Fruit fly (Drosophila melanogaster) whole organism, embryonic: Measurements from ENCODE around the gene CG43168.

ENCODE experiments used
- Adf1 ChIP-seq: fragments of 200-800 bp; sonication (Bioruptor generic); IDR thresholded peaks from 2 replicates; pipeline ENCODE4 v1.3.6; 2022; ENCODE audit warnings: missing biosample characterization, missing genetic modification characterization
- Atf-2 ChIP-seq: fragments of 200-800 bp; sonication (Bioruptor generic); optimal IDR thresholded peaks from 2 replicates; lab custom pipeline; 2016; ENCODE audit warnings: missing biosample characterization, missing genetic modification characterization
- CG10209 ChIP-seq: fragments of 200-800 bp; sonication (Bioruptor generic); optimal IDR thresholded peaks from 3 replicates; lab custom pipeline; 2017; ENCODE audit warnings: missing biosample characterization, mild to moderate bottlenecking, missing genetic modification characterization, missing genetic modification reagents
- CG10543 ChIP-seq: fragments of 200-800 bp; sonication (Bioruptor generic); optimal IDR thresholded peaks from 3 replicates; lab custom pipeline; 2017; ENCODE audit warnings: missing biosample characterization, mild to moderate bottlenecking, missing genetic modification characterization, moderate library complexity
- CG12299 ChIP-seq: fragments of 200-800 bp; sonication (Bioruptor generic); optimal IDR thresholded peaks from 2 replicates; lab custom pipeline; 2018; ENCODE audit warnings: missing biosample characterization, mild to moderate bottlenecking, missing genetic modification characterization
- CG15479 ChIP-seq: fragments of 200-800 bp; sonication (Bioruptor generic); optimal IDR thresholded peaks from 3 replicates; lab custom pipeline; 2019; ENCODE audit warnings: missing biosample characterization, mild to moderate bottlenecking, missing genetic modification characterization, moderate library complexity
- CG1832 ChIP-seq: fragments of 200-800 bp; sonication (Bioruptor generic); optimal IDR thresholded peaks from 2 replicates; lab custom pipeline; 2017; ENCODE audit warnings: missing biosample characterization, mild to moderate bottlenecking, missing genetic modification characterization, inconsistent platforms
- CG2120 ChIP-seq: fragments of 200-800 bp; sonication (Bioruptor generic); optimal IDR thresholded peaks from 3 replicates; lab custom pipeline; 2016; ENCODE audit warnings: missing biosample characterization, missing genetic modification characterization
- CG2199 ChIP-seq: fragments of 200-800 bp; sonication (Bioruptor generic); IDR thresholded peaks from 3 replicates; pipeline ENCODE4 v1.3.6; 2022; ENCODE audit warnings: missing biosample characterization, missing genetic modification characterization
- CG31388 ChIP-seq: fragments of 200-800 bp; sonication (Bioruptor generic); optimal IDR thresholded peaks from 2 replicates; lab custom pipeline; 2016; ENCODE audit warnings: missing biosample characterization, missing genetic modification characterization
- CG33557 ChIP-seq: fragments of 200-800 bp; sonication (Bioruptor generic); optimal IDR thresholded peaks from 2 replicates; lab custom pipeline; 2019; ENCODE audit warnings: missing biosample characterization, mild to moderate bottlenecking, missing genetic modification characterization, moderate library complexity
- CG34422 ChIP-seq: fragments of 200-800 bp; sonication (Bioruptor generic); IDR thresholded peaks from 3 replicates; pipeline ENCODE4 v1.3.6; 2022; ENCODE audit warnings: missing biosample characterization, missing genetic modification characterization
- CG7745 ChIP-seq: fragments of 200-800 bp; sonication (Bioruptor generic); optimal IDR thresholded peaks from 2 replicates; lab custom pipeline; 2018; ENCODE audit warnings: missing biosample characterization, mild to moderate bottlenecking, missing genetic modification characterization, moderate library complexity
- CG8765 ChIP-seq: fragments of 200-800 bp; sonication (Bioruptor generic); IDR thresholded peaks from 2 replicates; pipeline ENCODE4 v1.3.6; 2022; ENCODE audit warnings: missing biosample characterization, missing genetic modification characterization
- Camta ChIP-seq: fragments of 200-800 bp; sonication (Bioruptor generic); optimal IDR thresholded peaks from 2 replicates; lab custom pipeline; 2016; ENCODE audit warnings: missing biosample characterization, missing genetic modification characterization
- Chrac-16 ChIP-seq: fragments of 200-800 bp; sonication (Bioruptor generic); optimal IDR thresholded peaks from 3 replicates; lab custom pipeline; 2016; ENCODE audit warnings: missing biosample characterization, missing genetic modification characterization
- D19A ChIP-seq: fragments of 200-800 bp; optimal IDR thresholded peaks from 3 replicates; lab custom pipeline; 2019; ENCODE audit warnings: missing biosample characterization, mild to moderate bottlenecking, missing genetic modification characterization, moderate library complexity
- Eip74EF ChIP-seq, 2 experiments: fragments of 200-800 bp in 1 of 2; fragments of >200 bp in 1 of 2; sonication (Bioruptor generic) in 1 of 2; optimal IDR thresholded peaks; 2 replicates each; lab custom pipeline; 2017 to 2019; ENCODE audit warnings: missing biosample characterization in 2 of 2, missing genetic modification characterization in 2 of 2, mild to moderate bottlenecking in 1 of 2, moderate library complexity in 1 of 2
- Ets65A ChIP-seq: fragments of 200-800 bp; sonication (Bioruptor generic); peaks from one replicate; lab custom pipeline; 2016; ENCODE audit warnings: missing biosample characterization, missing genetic modification characterization
- HLHmδ ChIP-seq: fragments of 200-800 bp; sonication (Bioruptor generic); optimal IDR thresholded peaks from 2 replicates; lab custom pipeline; 2018; ENCODE audit warnings: missing biosample characterization, mild to moderate bottlenecking, missing genetic modification characterization, moderate library complexity
- Hmx ChIP-seq: fragments of 200-800 bp; sonication (Bioruptor generic); optimal IDR thresholded peaks from 2 replicates; lab custom pipeline; 2016; ENCODE audit warnings: missing biosample characterization, missing genetic modification characterization
- Med ChIP-seq: fragments of 200-800 bp; sonication (Bioruptor generic); peaks from one replicate; lab custom pipeline; 2016; ENCODE audit warnings: missing biosample characterization, missing genetic modification characterization, mild to moderate bottlenecking, inconsistent platforms, moderate library complexity
- Vsx1 ChIP-seq: fragments of 200-800 bp; sonication (Bioruptor generic); optimal IDR thresholded peaks from 2 replicates; lab custom pipeline; 2017; ENCODE audit warnings: missing biosample characterization, mild to moderate bottlenecking, missing genetic modification characterization, missing genetic modification reagents
- ap ChIP-seq: fragments of 200-800 bp; sonication (Bioruptor generic); IDR thresholded peaks from 2 replicates; pipeline ENCODE4 v1.3.6; 2022; ENCODE audit warnings: missing biosample characterization, missing genetic modification characterization
- cad ChIP-seq: fragments of >200 bp; optimal IDR thresholded peaks from 2 replicates; lab custom pipeline; 2017; ENCODE audit warnings: missing biosample characterization, missing genetic modification characterization
- caup ChIP-seq: fragments of 200-800 bp; sonication (Bioruptor generic); optimal IDR thresholded peaks from 3 replicates; lab custom pipeline; 2017; ENCODE audit warnings: missing biosample characterization, mild to moderate bottlenecking, missing genetic modification characterization, moderate library complexity; ENCODE audit not compliant: severe bottlenecking
- exex ChIP-seq: fragments of 200-800 bp; sonication (Bioruptor generic); optimal IDR thresholded peaks from 4 replicates; lab custom pipeline; 2018; ENCODE audit warnings: missing biosample characterization, mild to moderate bottlenecking, missing genetic modification characterization, moderate library complexity
- gem ChIP-seq: fragments of 200-800 bp; sonication (Bioruptor generic); optimal IDR thresholded peaks from 2 replicates; lab custom pipeline; 2019; ENCODE audit warnings: missing biosample characterization, mild to moderate bottlenecking, missing genetic modification characterization, moderate library complexity
- grau ChIP-seq: fragments of 200-800 bp; optimal IDR thresholded peaks from 3 replicates; lab custom pipeline; 2019; ENCODE audit warnings: missing biosample characterization, mild to moderate bottlenecking, missing genetic modification characterization, moderate library complexity
- grn ChIP-seq: fragments of 200-800 bp; sonication (Bioruptor generic); optimal IDR thresholded peaks from 3 replicates; lab custom pipeline; 2017; ENCODE audit warnings: missing biosample characterization, missing genetic modification characterization
- hb ChIP-seq: fragments of 200-800 bp; sonication (Bioruptor generic); IDR thresholded peaks from 3 replicates; pipeline ENCODE4 v1.3.6; 2022; ENCODE audit warnings: missing biosample characterization, missing genetic modification characterization; ENCODE audit not compliant: partially characterized antibody
- kni ChIP-seq: fragments of 200-800 bp; sonication (Bioruptor generic); optimal IDR thresholded peaks from 3 replicates; lab custom pipeline; 2017; ENCODE audit warnings: mild to moderate bottlenecking, missing biosample characterization, missing genetic modification reagents, missing genetic modification characterization
- mirr ChIP-seq: fragments of 200-800 bp; sonication (Bioruptor generic); optimal IDR thresholded peaks from 3 replicates; lab custom pipeline; 2018; ENCODE audit warnings: missing biosample characterization, mild to moderate bottlenecking, missing genetic modification characterization
- nau ChIP-seq: fragments of 200-800 bp; sonication (Bioruptor generic); optimal IDR thresholded peaks from 3 replicates; lab custom pipeline; 2017; ENCODE audit warnings: missing biosample characterization, mild to moderate bottlenecking, missing genetic modification characterization, missing genetic modification reagents
- oc ChIP-seq: fragments of 200-800 bp; sonication (Bioruptor generic); optimal IDR thresholded peaks from 2 replicates; lab custom pipeline; 2018; ENCODE audit warnings: missing biosample characterization, mild to moderate bottlenecking, missing genetic modification characterization, moderate library complexity
- run ChIP-seq: fragments of 200-800 bp; sonication (Bioruptor generic); optimal IDR thresholded peaks from 3 replicates; lab custom pipeline; 2018; ENCODE audit warnings: missing biosample characterization, mild to moderate bottlenecking, missing genetic modification characterization
- sd ChIP-seq: fragments of 200-800 bp; sonication (Bioruptor generic); optimal IDR thresholded peaks from 3 replicates; lab custom pipeline; 2018; ENCODE audit warnings: missing biosample characterization, mild to moderate bottlenecking, missing genetic modification characterization, moderate library complexity
- sens ChIP-seq: fragments of 200-800 bp; sonication (Bioruptor generic); peaks from one replicate; lab custom pipeline; 2016; ENCODE audit warnings: missing biosample characterization, missing genetic modification characterization
- sens-2 ChIP-seq: fragments of 200-800 bp; sonication (Bioruptor generic); IDR thresholded peaks from 2 replicates; pipeline ENCODE4 v1.3.6; 2022; ENCODE audit warnings: missing biosample characterization, missing genetic modification characterization
- sqz ChIP-seq: fragments of 200-800 bp; sonication (Bioruptor generic); optimal IDR thresholded peaks from 3 replicates; lab custom pipeline; 2018; ENCODE audit warnings: missing biosample characterization, mild to moderate bottlenecking, missing genetic modification characterization
- sr ChIP-seq: fragments of 200-800 bp; sonication (Bioruptor generic); IDR thresholded peaks from 3 replicates; pipeline ENCODE4 v1.3.6; 2022; ENCODE audit warnings: missing biosample characterization, missing genetic modification characterization
- ssp ChIP-seq: fragments of 200-800 bp; sonication (Bioruptor generic); IDR thresholded peaks from 2 replicates; pipeline ENCODE4 v1.3.6; 2022; ENCODE audit warnings: missing biosample characterization, missing genetic modification characterization
- twi ChIP-seq: fragments of 200-800 bp; optimal IDR thresholded peaks from 2 replicates; lab custom pipeline; 2019; ENCODE audit warnings: missing biosample characterization, mild to moderate bottlenecking, missing genetic modification characterization, moderate library complexity
- vvl ChIP-seq: fragments of 200-800 bp; sonication (Bioruptor generic); IDR thresholded peaks from 2 replicates; pipeline ENCODE4 v1.3.6; 2022; ENCODE audit warnings: missing biosample characterization, missing genetic modification characterization
- wdn ChIP-seq: fragments of 200-800 bp; sonication (Bioruptor generic); IDR thresholded peaks from 2 replicates; pipeline ENCODE4 v1.3.6; 2022; ENCODE audit warnings: missing biosample characterization, missing genetic modification characterization
- wor ChIP-seq: fragments of 200-800 bp; sonication (Bioruptor generic); IDR thresholded peaks from 2 replicates; pipeline ENCODE4 v1.3.6; 2022; ENCODE audit warnings: missing biosample characterization, missing genetic modification characterization
- zfh2 ChIP-seq: fragments of 200-800 bp; sonication (Bioruptor generic); optimal IDR thresholded peaks from 2 replicates; lab custom pipeline; 2016; ENCODE audit warnings: missing biosample characterization, missing genetic modification characterization

CG43168 gene

DNA sequence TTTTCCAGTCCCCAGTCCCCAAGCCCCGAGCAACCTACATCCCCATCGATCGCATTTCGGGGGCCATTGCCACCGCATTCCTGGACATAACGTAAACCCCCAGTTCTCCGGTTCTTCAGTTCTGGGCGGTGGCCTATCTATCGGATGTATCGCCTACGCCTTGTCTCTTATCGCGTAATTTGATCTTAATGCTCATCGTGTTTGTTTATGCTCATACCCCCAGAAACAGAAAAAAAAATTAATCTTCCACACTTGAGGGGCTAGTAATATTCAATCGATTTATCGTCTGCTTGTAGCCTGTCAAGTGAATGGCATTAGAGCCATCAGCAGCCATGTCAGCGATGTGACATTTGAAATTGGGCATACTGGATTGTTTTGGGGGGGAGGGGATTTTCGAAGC is 34.1 kb downstream of the CG43168 start:
- TF ChIP-seq run = no peak
- no peak for TF ChIP-seq CG1832 (GFP tag; lab: Kevin White, UChicago)
- TF ChIP-seq exex (tag; lab: Kevin White, UChicago) = peak; percentile 76
- TF ChIP-seq Chrac-16 (GFP tag; lab: Kevin White, UChicago) = no peak
- TF ChIP-seq grau (tag; lab: Kevin White, UChicago) = no peak
- no peak for TF ChIP-seq caup (GFP tag; lab: Kevin White, UChicago)
- no peak for TF ChIP-seq cad (GFP tag; lab: Kevin White, UChicago)
- peak; percentile 75 for TF ChIP-seq CG7745 (tag; lab: Kevin White, UChicago)
- no peak for TF ChIP-seq CG34422 (GFP tag; lab: Robert Waterston, UW)
- peak; percentile 55 for TF ChIP-seq mirr (GFP tag; lab: Kevin White, UChicago)
- peak; percentile 43 for TF ChIP-seq sqz (GFP tag; lab: Kevin White, UChicago)
- peak; percentile 82 for TF ChIP-seq sd (tag; lab: Kevin White, UChicago)
- peak; percentile 41 for TF ChIP-seq Ets65A
- TF ChIP-seq CG2199 (GFP tag; lab: Robert Waterston, UW) = peak; percentile 86; the same call in 2 of the 3 replicates
- peak; percentile 97 for TF ChIP-seq grn (GFP tag; lab: Kevin White, UChicago)
- TF ChIP-seq oc (tag; lab: Kevin White, UChicago) = peak; percentile 67
- TF ChIP-seq Med = peak; percentile 49
- TF ChIP-seq kni (GFP tag; lab: Kevin White, UChicago) = peak; percentile 86
- no peak for TF ChIP-seq sens-2 (GFP tag; lab: Robert Waterston, UW)

DNA sequence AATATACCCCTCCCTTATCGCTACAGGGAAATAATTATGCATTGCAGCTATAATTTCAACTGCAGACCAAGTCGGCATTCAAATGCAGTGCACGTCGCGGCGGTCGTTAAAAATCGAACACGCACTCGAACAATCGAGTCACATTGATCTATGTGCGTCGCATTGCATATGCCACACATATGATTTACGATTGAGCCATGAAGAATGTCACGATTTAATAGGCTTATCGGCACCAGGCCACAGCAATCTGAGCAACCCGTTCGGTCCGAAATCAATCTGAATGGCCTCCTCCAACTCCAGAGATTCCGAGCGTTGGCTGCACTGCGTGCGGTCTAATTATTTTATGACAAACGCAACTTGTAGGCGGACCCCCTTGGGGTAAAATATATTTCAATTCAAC is 34.9 kb downstream of the CG43168 start:
- TF ChIP-seq CG12299 (tag; lab: Kevin White, UChicago) (no peak), D19A (no peak), Atf-2 (GFP tag; lab: Kevin White, UChicago) (no peak), sd (tag; lab: Kevin White, UChicago) (peak; percentile 27), grn (GFP tag; lab: Kevin White, UChicago) (peak; percentile 61), wor (GFP tag; lab: Robert Waterston, UW) (no peak), Camta (GFP tag; lab: Kevin White, UChicago) (no peak), exex (tag; lab: Kevin White, UChicago) (no peak), CG10209 (no peak), CG2199 (GFP tag; lab: Robert Waterston, UW) (peak; percentile 46; the same call in 1 of the 3 replicates), CG10543 (no peak), twi (tag; lab: Kevin White, UChicago) (peak; percentile 56), CG15479 (GFP tag; lab: Kevin White, UChicago) (no peak), CG2120 (GFP tag; lab: Kevin White, UChicago) (no peak), Adf1 (no peak), sr (GFP tag; lab: Robert Waterston, UW) (0 out of 3 replicates have a peak, but pooled peaks have one; percentile 10), oc (tag; lab: Kevin White, UChicago) (peak; percentile 21), kni (GFP tag; lab: Kevin White, UChicago) (peak; percentile 87), Vsx1 (GFP tag; lab: Kevin White, UChicago) (peak; percentile 30), CG8765 (no peak)
- TF ChIP-seq, all 482 proteins: peak for 8

DNA sequence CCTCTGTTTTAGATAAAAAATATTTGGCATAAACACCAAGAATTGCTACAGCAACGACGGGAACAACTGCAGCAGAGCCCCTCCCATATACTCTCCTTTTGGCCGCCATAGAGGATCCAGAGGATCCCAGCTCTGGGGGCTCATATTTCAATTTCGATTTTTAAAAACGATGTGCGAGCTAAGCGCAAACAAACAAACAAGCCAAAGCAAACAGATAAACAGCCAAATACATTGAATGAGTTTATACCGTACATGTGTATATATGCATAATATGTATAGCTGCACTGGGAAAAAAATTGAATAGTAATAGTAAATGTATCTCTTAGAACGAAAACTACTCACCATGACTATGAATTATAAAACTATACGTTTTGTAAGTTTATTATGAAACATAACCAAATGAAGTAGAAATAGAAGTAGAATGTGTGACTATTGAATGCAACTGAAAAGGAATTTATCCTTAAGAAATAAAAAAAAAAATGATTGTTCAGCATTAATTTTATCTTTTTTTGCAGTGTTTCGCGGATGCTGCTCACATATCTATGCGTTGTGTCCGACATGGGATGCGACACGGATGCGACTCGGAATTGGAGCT is 36.5 kb downstream of the CG43168 start:
- TF ChIP-seq gem = peak; percentile 34
- TF ChIP-seq ap = no peak
- no peak for TF ChIP-seq HLHmδ
- TF ChIP-seq nau (GFP tag; lab: Kevin White, UChicago) = no peak
- TF ChIP-seq ssp (GFP tag; lab: Robert Waterston, UW) = no peak
- TF ChIP-seq sens (GFP tag; lab: Kevin White, UChicago) = peak; percentile 58
- no peak for TF ChIP-seq CG31388 (GFP tag; lab: Kevin White, UChicago)
- TF ChIP-seq sqz (GFP tag; lab: Kevin White, UChicago) = no peak
- peak; percentile 15 for TF ChIP-seq Ets65A
- TF ChIP-seq zfh2 (GFP tag; lab: Kevin White, UChicago) = no peak
- no peak for TF ChIP-seq CG33557 (GFP tag; lab: Kevin White, UChicago)
- no peak for TF ChIP-seq vvl
- no peak for TF ChIP-seq Eip74EF (GFP tag; optimal IDR thresholded peaks at IDR 0.05; lab: Kevin White, UChicago)
- no peak for TF ChIP-seq hb (GFP tag; lab: Robert Waterston, UW)
- no peak for TF ChIP-seq Hmx (GFP tag; lab: Kevin White, UChicago)
- no peak for TF ChIP-seq wdn (GFP tag; lab: Robert Waterston, UW)
